Worm (Caenorhabditis elegans) whole organism, early embryonic: Measurements from ENCODE around the gene C16D9.1.

ENCODE experiments used
- B0310.2 ChIP-seq: sonication (generic microtip); optimal IDR thresholded peaks from 2 replicates; lab custom pipeline; 2016; ENCODE audit warnings: mild to moderate bottlenecking, missing genetic modification characterization, missing compliant biosample characterization
- F13C5.2 ChIP-seq: sonication (generic microtip); optimal IDR thresholded peaks from 2 replicates; lab custom pipeline; 2017; ENCODE audit warnings: mild to moderate bottlenecking, missing genetic modification characterization, inconsistent platforms, missing compliant biosample characterization
- aly-1 ChIP-seq: sonication (generic microtip); optimal IDR thresholded peaks from 2 replicates; lab custom pipeline; 2016; ENCODE audit warnings: missing genetic modification characterization, missing compliant biosample characterization
- ama-1 ChIP-seq: fragments of 150-350 bp; optimal IDR thresholded peaks from 2 replicates; lab custom pipeline; 2014
- ceh-13 ChIP-seq: fragments of 200-800 bp; sonication (Bioruptor generic); optimal IDR thresholded peaks from 2 replicates; lab custom pipeline; 2018; ENCODE audit warnings: mild to moderate bottlenecking, missing genetic modification characterization, missing compliant biosample characterization
- ceh-36 ChIP-seq: sonication (generic microtip); optimal IDR thresholded peaks from 2 replicates; lab custom pipeline; 2016; ENCODE audit warnings: missing genetic modification characterization, inconsistent platforms, missing compliant biosample characterization
- ets-7 ChIP-seq: sonication (generic microtip); optimal IDR thresholded peaks from 2 replicates; lab custom pipeline; 2016; ENCODE audit warnings: missing genotype, missing genetic modification characterization, missing compliant biosample characterization
- flt-1 ChIP-seq: fragments of 200-800 bp; sonication (Bioruptor generic); IDR thresholded peaks from 2 replicates; pipeline ENCODE4 v1.3.6; 2022; ENCODE audit warnings: missing genetic modification characterization, missing compliant biosample characterization
- hmbx-1 ChIP-seq: sonication (generic microtip); optimal IDR thresholded peaks from 2 replicates; lab custom pipeline; 2016; ENCODE audit warnings: mild to moderate bottlenecking, missing genetic modification characterization, missing compliant biosample characterization
- hmg-4 ChIP-seq: fragments of 200-800 bp; sonication (Bioruptor generic); optimal IDR thresholded peaks from 2 replicates; lab custom pipeline; 2018; ENCODE audit warnings: mild to moderate bottlenecking, missing genetic modification characterization, missing compliant biosample characterization
- hnd-1 ChIP-seq: sonication (generic microtip); optimal IDR thresholded peaks from 2 replicates; lab custom pipeline; 2016; ENCODE audit warnings: missing genetic modification characterization, missing compliant biosample characterization
- pes-1 ChIP-seq: fragments of 200-800 bp; sonication (Bioruptor generic); IDR thresholded peaks from 2 replicates; pipeline ENCODE4 v1.3.6; 2022; ENCODE audit warnings: missing genetic modification reagents, missing genetic modification characterization, missing compliant biosample characterization
- scrt-1 ChIP-seq: fragments of 200-800 bp; sonication (Bioruptor generic); IDR thresholded peaks from 2 replicates; pipeline ENCODE4 v1.3.6; 2022; ENCODE audit warnings: missing genetic modification characterization, missing compliant biosample characterization
- sea-1 ChIP-seq: fragments of 200-800 bp; sonication (Bioruptor generic); conservative IDR thresholded peaks from 2 replicates; pipeline ENCODE4 v1.3.6; 2022; ENCODE audit warnings: missing genetic modification characterization, missing compliant biosample characterization
- tbx-11 ChIP-seq: fragments of 200-800 bp; sonication (Bioruptor generic); IDR thresholded peaks from 2 replicates; pipeline ENCODE4 v1.3.6; 2022; ENCODE audit warnings: missing genetic modification characterization, missing compliant biosample characterization
- tbx-37 ChIP-seq: fragments of 200-800 bp; sonication (Bioruptor generic); conservative IDR thresholded peaks from 2 replicates; pipeline ENCODE4 v1.3.6; 2022; ENCODE audit warnings: missing genetic modification reagents, missing genetic modification characterization, missing compliant biosample characterization
- tra-4 ChIP-seq: sonication (generic microtip); optimal IDR thresholded peaks from 2 replicates; lab custom pipeline; 2017; ENCODE audit warnings: missing genetic modification characterization, missing compliant biosample characterization

Gene C16D9.1

ce11 chrV:8259016-8259415 lies at the start of gene C16D9.1:
Gene C16D9.1 (plus strand): TSS chrV:8259316.
- TF ChIP-seq ets-7 (tag; lab: Kevin White, UChicago) (no peak), pes-1 (GFP tag; lab: Robert Waterston, UW) (no peak), hmbx-1 (no peak), scrt-1 (GFP tag; lab: Robert Waterston, UW) (no peak), flt-1 (GFP tag; lab: Robert Waterston, UW) (no peak), F13C5.2 (tag; lab: Kevin White, UChicago) (no peak), hmg-4 (GFP tag; lab: Kevin White, UChicago) (no peak), sea-1 (GFP tag; lab: Robert Waterston, UW) (no peak), tbx-37 (GFP tag; lab: Robert Waterston, UW) (no peak), tbx-11 (GFP tag; lab: Robert Waterston, UW) (no peak), ama-1 (lab: Kevin White, UChicago) (no peak), ceh-36 (tag; lab: Kevin White, UChicago) (no peak)

- TF ChIP-seq flt-1 (GFP tag; lab: Robert Waterston, UW) = no peak
- no peak for TF ChIP-seq hmbx-1
- TF ChIP-seq hmg-4 (GFP tag; lab: Kevin White, UChicago) = no peak
- no peak for TF ChIP-seq tra-4
- no peak for TF ChIP-seq ets-7 (tag; lab: Kevin White, UChicago)
- no peak for TF ChIP-seq tbx-37 (GFP tag; lab: Robert Waterston, UW)
- TF ChIP-seq F13C5.2 (tag; lab: Kevin White, UChicago) = no peak
- TF ChIP-seq ceh-13 (GFP tag; lab: Kevin White, UChicago) = no peak
- no peak for TF ChIP-seq hnd-1
- TF ChIP-seq scrt-1 (GFP tag; lab: Robert Waterston, UW) = no peak
- TF ChIP-seq ama-1 (lab: Kevin White, UChicago) = no peak
- no peak for TF ChIP-seq sea-1 (GFP tag; lab: Robert Waterston, UW)
- TF ChIP-seq aly-1 (tag; lab: Kevin White, UChicago) = no peak
- no peak for TF ChIP-seq tbx-11 (GFP tag; lab: Robert Waterston, UW)
Observed at ce11 chrV:8210527-8210926, 48.6 kb upstream of the C16D9.1 start.

DNA sequence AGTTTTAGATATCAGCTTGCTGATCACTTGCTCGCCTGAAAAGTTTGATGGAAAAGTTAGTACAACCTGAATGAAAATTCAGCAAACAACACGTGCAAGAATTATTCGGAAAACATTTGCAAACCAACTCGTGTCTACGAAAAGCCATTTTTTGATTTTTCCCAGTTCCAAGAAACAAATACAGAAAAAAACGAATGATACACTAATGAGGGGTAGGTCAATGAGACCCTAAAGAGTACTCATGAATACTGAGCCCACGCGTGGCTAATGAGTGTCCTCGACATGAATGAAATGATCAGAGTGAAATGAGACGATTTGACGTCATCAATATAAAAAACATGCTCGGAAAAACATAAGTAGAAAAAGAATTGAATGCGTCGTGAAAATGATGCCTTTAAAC lies 47.1 kb upstream of the C16D9.1 start:
- no peak for TF ChIP-seq B0310.2 (tag; lab: Kevin White, UChicago)
- TF ChIP-seq hmg-4 (GFP tag; lab: Kevin White, UChicago) = no peak

DNA sequence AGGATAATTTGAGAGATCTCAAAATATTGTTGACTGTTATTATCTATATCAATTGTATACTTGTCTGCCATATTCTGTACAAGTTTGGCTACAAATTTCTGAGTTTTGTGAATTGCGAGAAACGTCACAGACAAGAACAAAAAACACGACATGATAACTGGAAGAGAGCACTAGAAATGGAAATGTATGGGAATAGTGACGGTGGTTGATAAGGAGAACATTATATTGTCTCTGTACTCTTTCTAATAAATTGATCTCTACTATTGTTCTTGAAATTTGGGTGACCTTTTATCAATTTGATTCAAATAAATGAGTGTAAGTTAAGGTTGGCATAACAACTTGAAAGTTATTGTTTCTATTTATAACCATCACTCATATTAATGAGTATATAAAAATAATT lies 46.3 kb upstream of the C16D9.1 start:
- TF ChIP-seq ama-1 (lab: Kevin White, UChicago) (no peak), tra-4 (no peak), flt-1 (GFP tag; lab: Robert Waterston, UW) (no peak), tbx-37 (GFP tag; lab: Robert Waterston, UW) (no peak), tbx-11 (GFP tag; lab: Robert Waterston, UW) (no peak), ceh-13 (GFP tag; lab: Kevin White, UChicago) (no peak), pes-1 (GFP tag; lab: Robert Waterston, UW) (no peak), aly-1 (tag; lab: Kevin White, UChicago) (no peak), scrt-1 (GFP tag; lab: Robert Waterston, UW) (no peak), hmg-4 (GFP tag; lab: Kevin White, UChicago) (no peak), B0310.2 (tag; lab: Kevin White, UChicago) (no peak), ceh-36 (tag; lab: Kevin White, UChicago) (no peak), ets-7 (tag; lab: Kevin White, UChicago) (no peak), hnd-1 (no peak), sea-1 (GFP tag; lab: Robert Waterston, UW) (no peak), hmbx-1 (no peak)

DNA sequence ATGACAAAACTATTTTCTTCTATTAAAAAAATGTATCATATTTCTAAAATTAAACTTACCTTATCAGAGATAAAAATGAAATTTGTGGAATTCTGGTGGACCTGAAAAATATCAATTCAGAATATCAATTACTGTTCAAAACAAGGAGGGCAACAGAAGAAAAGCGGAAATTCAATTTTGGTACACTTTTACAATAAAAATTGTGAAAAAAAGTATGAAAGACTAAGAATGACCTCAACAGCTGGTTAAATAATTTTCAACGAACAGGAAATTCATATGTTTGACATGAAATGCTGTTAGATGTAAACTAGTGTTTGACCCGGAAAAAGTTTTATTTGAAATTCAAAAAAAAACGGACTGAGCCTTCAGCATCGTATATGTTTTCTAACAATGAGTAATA lies 45.2 kb upstream of the C16D9.1 start, which contains the start of gene K07C11.7:
K07C11.7 (minus strand) TSS at position 101 of the 400 bp plus-strand sequence.
- TF ChIP-seq scrt-1 (GFP tag; lab: Robert Waterston, UW) (no peak), hmbx-1 (no peak), ceh-13 (GFP tag; lab: Kevin White, UChicago) (no peak), hmg-4 (GFP tag; lab: Kevin White, UChicago) (no peak), B0310.2 (tag; lab: Kevin White, UChicago) (no peak), F13C5.2 (tag; lab: Kevin White, UChicago) (no peak), flt-1 (GFP tag; lab: Robert Waterston, UW) (no peak), sea-1 (GFP tag; lab: Robert Waterston, UW) (no peak), ceh-36 (tag; lab: Kevin White, UChicago) (no peak), tra-4 (no peak)

- TF ChIP-seq hnd-1 (no peak), pes-1 (GFP tag; lab: Robert Waterston, UW) (no peak), flt-1 (GFP tag; lab: Robert Waterston, UW) (no peak), hmbx-1 (no peak), hmg-4 (GFP tag; lab: Kevin White, UChicago) (no peak), aly-1 (tag; lab: Kevin White, UChicago) (no peak), ceh-36 (tag; lab: Kevin White, UChicago) (no peak), B0310.2 (tag; lab: Kevin White, UChicago) (no peak), tbx-11 (GFP tag; lab: Robert Waterston, UW) (no peak), F13C5.2 (tag; lab: Kevin White, UChicago) (no peak), ama-1 (lab: Kevin White, UChicago) (no peak), ets-7 (tag; lab: Kevin White, UChicago) (no peak), tbx-37 (GFP tag; lab: Robert Waterston, UW) (no peak), ceh-13 (GFP tag; lab: Kevin White, UChicago) (no peak)
Observed at ce11 chrV:8215158-8215557, 44.0 kb upstream of the C16D9.1 start.

- TF ChIP-seq pes-1 (GFP tag; lab: Robert Waterston, UW) (no peak), hmg-4 (GFP tag; lab: Kevin White, UChicago) (no peak), F13C5.2 (tag; lab: Kevin White, UChicago) (no peak), ceh-13 (GFP tag; lab: Kevin White, UChicago) (no peak), ets-7 (tag; lab: Kevin White, UChicago) (no peak), hmbx-1 (no peak), sea-1 (GFP tag; lab: Robert Waterston, UW) (no peak), tbx-37 (GFP tag; lab: Robert Waterston, UW) (no peak), flt-1 (GFP tag; lab: Robert Waterston, UW) (no peak), aly-1 (tag; lab: Kevin White, UChicago) (no peak), ama-1 (lab: Kevin White, UChicago) (no peak), scrt-1 (GFP tag; lab: Robert Waterston, UW) (no peak), tra-4 (no peak), hnd-1 (no peak), B0310.2 (tag; lab: Kevin White, UChicago) (no peak), tbx-11 (GFP tag; lab: Robert Waterston, UW) (no peak), ceh-36 (tag; lab: Kevin White, UChicago) (no peak)
Observed at ce11 chrV:8217118-8217517, 42.0 kb upstream of the C16D9.1 start.
